Worm (Caenorhabditis elegans): ENCODE data around the gene jmjd-1.1.

The jmjd-1.1 gene

ce11 chrII:11841653-11842052 lies 35.3 kb downstream of the jmjd-1.1 start:
- TF ChIP-seq nhr-21 (tag; optimal IDR thresholded peaks at IDR 0.05): peak; percentile 28
- TF ChIP-seq sma-3 (GFP tag; optimal IDR thresholded peaks at IDR 0.05): peak; percentile 55
- TF ChIP-seq nhr-10 (tag; optimal IDR thresholded peaks at IDR 0.05): no peak
- no peak for TF ChIP-seq sem-4 (tag; optimal IDR thresholded peaks at IDR 0.05)
- TF ChIP-seq ceh-16 (tag; optimal IDR thresholded peaks at IDR 0.05): no peak
- peak; percentile 57 for TF ChIP-seq snpc-4 (tag; optimal IDR thresholded peaks at IDR 0.05)
- no peak for TF ChIP-seq nhr-11 (tag; optimal IDR thresholded peaks at IDR 0.05)

- TF ChIP-seq lin-13 (GFP tag; optimal IDR thresholded peaks at IDR 0.05) (no peak), nhr-11 (tag; optimal IDR thresholded peaks at IDR 0.05) (no peak), blmp-1 (tag; optimal IDR thresholded peaks at IDR 0.05; ENCODE audit: insufficient read depth) (peak; percentile 3), nhr-25 (tag; optimal IDR thresholded peaks at IDR 0.05) (peak; percentile 16)
Observed at ce11 chrII:11842317-11842716, 36.0 kb downstream of the jmjd-1.1 start, which contains the start of gene T27D12.1. T27D12.1 (plus strand) TSS chrII:11842617.

ce11 chrII:11842766-11843165 lies 36.4 kb downstream of the jmjd-1.1 start:
- no peak for TF ChIP-seq ama-1 (optimal IDR thresholded peaks at IDR 0.05)
- no peak for TF ChIP-seq snpc-4 (tag; optimal IDR thresholded peaks at IDR 0.05)
- TF ChIP-seq ztf-4 (tag; optimal IDR thresholded peaks at IDR 0.05): no peak
- TF ChIP-seq alr-1 (tag; optimal IDR thresholded peaks at IDR 0.05): no peak
- no peak for TF ChIP-seq nhr-12 (tag; optimal IDR thresholded peaks at IDR 0.05)
- no peak for TF ChIP-seq ceh-16 (tag; optimal IDR thresholded peaks at IDR 0.05)
- TF ChIP-seq lsy-2 (tag; optimal IDR thresholded peaks at IDR 0.05): no peak
- TF ChIP-seq fos-1 (tag; optimal IDR thresholded peaks at IDR 0.05): no peak
- no peak for TF ChIP-seq lin-11 (tag; optimal IDR thresholded peaks at IDR 0.05)
- no peak for TF ChIP-seq ztf-11 (tag; optimal IDR thresholded peaks at IDR 0.05)
- TF ChIP-seq mbf-1 (tag; optimal IDR thresholded peaks at IDR 0.05): no peak
- no peak for TF ChIP-seq zag-1 (tag; optimal IDR thresholded peaks at IDR 0.05)
- TF ChIP-seq ztf-1 (GFP tag; conservative IDR thresholded peaks at IDR 0.05): no peak
- TF ChIP-seq sem-4 (tag; optimal IDR thresholded peaks at IDR 0.05): no peak
- no peak for TF ChIP-seq nhr-23 (tag; optimal IDR thresholded peaks at IDR 0.05)

- no peak for TF ChIP-seq zag-1 (tag; optimal IDR thresholded peaks at IDR 0.05)
- no peak for TF ChIP-seq nhr-77 (tag; optimal IDR thresholded peaks at IDR 0.05)
- peak; percentile 74 for TF ChIP-seq sma-9 (GFP tag; optimal IDR thresholded peaks at IDR 0.05)
- no peak for TF ChIP-seq sma-9 (tag; optimal IDR thresholded peaks at IDR 0.05)
- no peak for TF ChIP-seq snpc-4 (tag; optimal IDR thresholded peaks at IDR 0.05)
- no peak for TF ChIP-seq sem-4 (tag; optimal IDR thresholded peaks at IDR 0.05)
- no peak for TF ChIP-seq nhr-23 (tag; optimal IDR thresholded peaks at IDR 0.05)
- peak; percentile 45 for TF ChIP-seq ama-1 (optimal IDR thresholded peaks at IDR 0.05)
- peak; percentile 35 for TF ChIP-seq sma-3 (GFP tag; optimal IDR thresholded peaks at IDR 0.05)
- TF ChIP-seq elt-3 (tag; optimal IDR thresholded peaks at IDR 0.05): no peak
- TF ChIP-seq nhr-10 (tag; optimal IDR thresholded peaks at IDR 0.05): no peak
- peak; percentile 71 for TF ChIP-seq nhr-21 (tag; optimal IDR thresholded peaks at IDR 0.05)
- TF ChIP-seq ceh-16 (tag; optimal IDR thresholded peaks at IDR 0.05): no peak
- no peak for TF ChIP-seq lin-11 (tag; optimal IDR thresholded peaks at IDR 0.05)
- TF ChIP-seq elt-1 (tag; optimal IDR thresholded peaks at IDR 0.05): no peak
- TF ChIP-seq lin-39 (tag; optimal IDR thresholded peaks at IDR 0.05): no peak
- no peak for TF ChIP-seq Y55F3AM.14 (GFP tag; optimal IDR thresholded peaks at IDR 0.05)
Observed at ce11 chrII:11843441-11843840, 37.1 kb downstream of the jmjd-1.1 start.

ce11 chrII:11844072-11844471 lies 37.7 kb downstream of the jmjd-1.1 start:
- no peak for TF ChIP-seq sma-9 (GFP tag; optimal IDR thresholded peaks at IDR 0.05)
- TF ChIP-seq sma-9 (tag; optimal IDR thresholded peaks at IDR 0.05): no peak
- TF ChIP-seq nhr-11 (tag; optimal IDR thresholded peaks at IDR 0.05): no peak
- TF ChIP-seq elt-1 (tag; optimal IDR thresholded peaks at IDR 0.05): no peak
- no peak for TF ChIP-seq unc-39 (tag; optimal IDR thresholded peaks at IDR 0.05)
- TF ChIP-seq gmeb-1 (tag; optimal IDR thresholded peaks at IDR 0.05): no peak
- no peak for TF ChIP-seq nhr-21 (tag; optimal IDR thresholded peaks at IDR 0.05)
- no peak for TF ChIP-seq nhr-12 (tag; optimal IDR thresholded peaks at IDR 0.05)
- no peak for TF ChIP-seq nhr-237 (tag; optimal IDR thresholded peaks at IDR 0.05)
- TF ChIP-seq crh-2 (tag; optimal IDR thresholded peaks at IDR 0.05): no peak
- TF ChIP-seq F13H6.1 (tag; optimal IDR thresholded peaks at IDR 0.05): no peak
- TF ChIP-seq nhr-10 (tag; optimal IDR thresholded peaks at IDR 0.05): no peak
- TF ChIP-seq ztf-1 (GFP tag; conservative IDR thresholded peaks at IDR 0.05): no peak
- TF ChIP-seq blmp-1 (tag; optimal IDR thresholded peaks at IDR 0.05; ENCODE audit: insufficient read depth): no peak
- no peak for TF ChIP-seq ceh-82 (tag; optimal IDR thresholded peaks at IDR 0.05)
- TF ChIP-seq nhr-129 (tag; optimal IDR thresholded peaks at IDR 0.05): no peak
- TF ChIP-seq egl-27 (tag; optimal IDR thresholded peaks at IDR 0.05): no peak
- no peak for TF ChIP-seq ztf-4 (tag; optimal IDR thresholded peaks at IDR 0.05)
